Worm (Caenorhabditis elegans): Measurements from ENCODE around the gene lec-6.

- TF ChIP-seq tlf-1 (GFP tag; optimal IDR thresholded peaks at IDR 0.05) = no peak
- no peak for TF ChIP-seq aptf-2 (GFP tag; conservative IDR thresholded peaks at IDR 0.05)
- no peak for TF ChIP-seq B0336.3 (GFP tag; IDR thresholded peaks at IDR 0.05)
- no peak for TF ChIP-seq unc-62 (GFP tag; optimal IDR thresholded peaks at IDR 0.05)
- no peak for TF ChIP-seq T07F8.4 (tag; optimal IDR thresholded peaks at IDR 0.05)
- TF ChIP-seq sdz-38 (tag; optimal IDR thresholded peaks at IDR 0.05) = no peak
- no peak for TF ChIP-seq ztf-25 (GFP tag; IDR thresholded peaks at IDR 0.05)
Observed at ce11 chrIII:555650-556049, 44.5 kb downstream of the lec-6 start, which contains the start of gene B0353.1.
